Worm (Caenorhabditis elegans) whole organism, L4/young adult: ENCODE data around the gene nex-3.

Experiments used
- W03F9.2 ChIP-seq: fragments of 150-350 bp; optimal IDR thresholded peaks from 2 replicates; lab custom pipeline; 2014; ENCODE audit warnings: missing biosample characterization, missing genetic modification characterization
- dao-5 ChIP-seq: sonication (generic microtip); optimal IDR thresholded peaks from 2 replicates; lab custom pipeline; 2016; ENCODE audit warnings: missing genotype, missing genetic modification characterization, moderate library complexity, missing compliant biosample characterization
- him-1 ChIP-seq: sonication (generic microtip); optimal IDR thresholded peaks from 2 replicates; lab custom pipeline; 2016; ENCODE audit warnings: missing genotype, missing genetic modification reagents, missing genetic modification characterization, missing compliant biosample characterization

DNA sequence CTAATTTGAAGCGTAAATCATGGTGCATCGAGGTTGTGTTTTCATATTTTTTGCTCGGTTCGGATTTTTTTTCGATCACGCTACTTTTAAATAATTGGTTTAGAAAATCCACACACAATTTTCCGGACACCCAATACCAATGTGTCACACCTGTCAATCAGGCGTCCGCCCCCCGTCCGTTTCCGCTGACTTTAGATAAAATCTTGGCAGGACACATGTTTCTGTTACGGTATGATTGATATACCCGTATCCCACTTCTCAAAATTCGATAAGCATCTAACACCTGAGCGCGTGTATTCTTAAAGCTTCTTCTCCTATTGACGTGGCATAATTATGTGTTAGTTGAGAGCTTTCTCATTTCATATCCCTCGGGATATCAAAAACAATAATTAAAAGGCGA lies 6.1 kb downstream of the nex-3 start:
- TF ChIP-seq dao-5 (tag; lab: Kevin White, UChicago) (no peak), W03F9.2 (tag; lab: Kevin White, UChicago) (no peak), him-1 (tag; lab: Kevin White, UChicago) (no peak)
